Worm (Caenorhabditis elegans) whole organism, L1 larva: Measurements from ENCODE around the gene ceh-18.
A peak's percentile ranks its signal among the peaks of the same experiment; 100 is the strongest.

Experiments used
- C34B4.2 ChIP-seq: sonication (generic microtip); optimal IDR thresholded peaks from 2 replicates; lab custom pipeline; 2017; ENCODE audit warnings: mild to moderate bottlenecking, missing genetic modification characterization, missing compliant biosample characterization
- F16B12.6 ChIP-seq: fragments of 150-350 bp; optimal IDR thresholded peaks from 2 replicates; lab custom pipeline; 2014; ENCODE audit warnings: missing biosample characterization, missing genetic modification characterization
- Y116A8C.19 ChIP-seq: sonication (generic microtip); optimal IDR thresholded peaks from 2 replicates; lab custom pipeline; 2016; ENCODE audit warnings: missing compliant biosample characterization, missing genetic modification characterization, borderline replicate concordance
- aly-2 ChIP-seq: fragments of 150-350 bp; optimal IDR thresholded peaks from 2 replicates; lab custom pipeline; 2014; ENCODE audit warnings: missing biosample characterization, missing genetic modification characterization
- ama-1 ChIP-seq: fragments of 150-350 bp; optimal IDR thresholded peaks from 2 replicates; lab custom pipeline; 2014
- blmp-1 ChIP-seq: fragments of 150-350 bp; optimal IDR thresholded peaks from 2 replicates; lab custom pipeline; 2014; ENCODE audit warnings: missing biosample characterization, missing genetic modification characterization
- ceh-88 ChIP-seq: fragments of 200-800 bp; sonication (Bioruptor generic); IDR thresholded peaks from 2 replicates; pipeline ENCODE4 v1.3.6; 2022; ENCODE audit warnings: missing genetic modification characterization, missing compliant biosample characterization
- efl-1 ChIP-seq, 4 experiments: fragments of 150-350 bp; optimal IDR thresholded peaks in 3 of 4; peaks in 1 of 4; 1 replicate in 1 of 4; 2 replicates in 3 of 4; lab custom pipeline; 2014; ENCODE audit warnings: missing biosample characterization in 2 of 4, missing genetic modification characterization in 2 of 4, missing genetic modification reagents in 2 of 4
- hlh-17 ChIP-seq: fragments of 200-800 bp; sonication (Bioruptor generic); optimal IDR thresholded peaks from 2 replicates; lab custom pipeline; 2018; ENCODE audit warnings: missing genetic modification characterization, mild to moderate bottlenecking, missing compliant biosample characterization, moderate library complexity, borderline replicate concordance
- hlh-4 ChIP-seq: sonication (generic microtip); optimal IDR thresholded peaks from 2 replicates; lab custom pipeline; 2016; ENCODE audit warnings: mild to moderate bottlenecking, missing genetic modification characterization, missing compliant biosample characterization
- hpl-2 ChIP-seq: fragments of 150-350 bp; optimal IDR thresholded peaks from 2 replicates; lab custom pipeline; 2014; ENCODE audit warnings: missing biosample characterization, missing genetic modification reagents, missing genetic modification characterization
- irx-1 ChIP-seq: sonication (generic microtip); optimal IDR thresholded peaks from 2 replicates; lab custom pipeline; 2016; ENCODE audit warnings: missing genetic modification characterization, missing compliant biosample characterization
- isw-1 ChIP-seq: fragments of 200-800 bp; sonication (Bioruptor generic); IDR thresholded peaks from 2 replicates; pipeline ENCODE4 v1.3.6; 2022; ENCODE audit warnings: missing genetic modification characterization, missing compliant biosample characterization
- lin-13 ChIP-seq: fragments of 150-350 bp; optimal IDR thresholded peaks from 2 replicates; lab custom pipeline; 2014; ENCODE audit warnings: missing biosample characterization, missing genetic modification reagents, missing genetic modification characterization
- lin-14 ChIP-seq: fragments of 200-800 bp; sonication (Bioruptor generic); optimal IDR thresholded peaks from 2 replicates; lab custom pipeline; 2018; ENCODE audit warnings: mild to moderate bottlenecking, missing genetic modification characterization, moderate library complexity, missing compliant biosample characterization
- lin-15B ChIP-seq: fragments of 150-350 bp; sonication (generic microtip); optimal IDR thresholded peaks from 3 replicates; lab custom pipeline; 2014; ENCODE audit warnings: missing biosample characterization, missing genetic modification characterization
- lin-35 ChIP-seq, 2 experiments: fragments of 150-350 bp; optimal IDR thresholded peaks; 2 replicates each; lab custom pipeline; 2014; ENCODE audit warnings: missing biosample characterization in 2 of 2, missing genetic modification characterization in 2 of 2, missing genetic modification reagents in 2 of 2
- lir-3 ChIP-seq: sonication (generic microtip); optimal IDR thresholded peaks from 2 replicates; lab custom pipeline; 2016; ENCODE audit warnings: mild to moderate bottlenecking, missing genetic modification characterization, moderate library complexity, missing compliant biosample characterization; ENCODE audit not compliant: poor library complexity
- lsy-2 ChIP-seq, 2 experiments: fragments of 150-350 bp; optimal IDR thresholded peaks; 2 replicates each; lab custom pipeline; 2014; ENCODE audit warnings: missing biosample characterization in 2 of 2, missing genetic modification characterization in 2 of 2
- mdl-1 ChIP-seq, 2 experiments: fragments of 150-350 bp; optimal IDR thresholded peaks; 2 replicates each; lab custom pipeline; 2014 to 2017; ENCODE audit warnings: missing biosample characterization in 2 of 2, missing genetic modification characterization in 2 of 2, inconsistent platforms in 1 of 2
- mep-1 ChIP-seq: fragments of 150-350 bp; optimal IDR thresholded peaks from 2 replicates; lab custom pipeline; 2014; ENCODE audit warnings: missing biosample characterization, missing genetic modification characterization
- nhr-19 ChIP-seq: fragments of 200-800 bp; sonication (Bioruptor generic); conservative IDR thresholded peaks from 2 replicates; pipeline ENCODE4 v1.3.6; 2022; ENCODE audit warnings: missing genetic modification characterization, missing compliant biosample characterization
- nhr-237 ChIP-seq: fragments of 150-350 bp; optimal IDR thresholded peaks from 2 replicates; lab custom pipeline; 2014; ENCODE audit warnings: missing biosample characterization, missing genetic modification characterization
- nhr-71 ChIP-seq: sonication (generic microtip); optimal IDR thresholded peaks from 2 replicates; lab custom pipeline; 2016; ENCODE audit warnings: mild to moderate bottlenecking, missing genetic modification characterization, moderate library complexity, missing compliant biosample characterization
- nhr-84 ChIP-seq: sonication (generic microtip); optimal IDR thresholded peaks from 2 replicates; lab custom pipeline; 2017; ENCODE audit warnings: missing biosample characterization, missing genetic modification characterization
- nhr-85 ChIP-seq: sonication (generic microtip); peaks from one replicate; lab custom pipeline; 2016; ENCODE audit warnings: missing genetic modification characterization, inconsistent platforms, missing compliant biosample characterization
- rnt-1 ChIP-seq: sonication (generic microtip); optimal IDR thresholded peaks from 2 replicates; lab custom pipeline; 2016; ENCODE audit warnings: mild to moderate bottlenecking, missing genetic modification characterization, moderate library complexity, missing compliant biosample characterization
- snpc-4 ChIP-seq: fragments of 150-350 bp; optimal IDR thresholded peaks from 2 replicates; lab custom pipeline; 2014; ENCODE audit warnings: missing biosample characterization, missing genetic modification characterization
- snu-23 ChIP-seq: sonication (generic microtip); optimal IDR thresholded peaks from 2 replicates; lab custom pipeline; 2016; ENCODE audit warnings: missing genetic modification characterization, missing compliant biosample characterization
- sox-4 ChIP-seq: sonication (generic microtip); optimal IDR thresholded peaks from 2 replicates; lab custom pipeline; 2016; ENCODE audit warnings: missing genetic modification characterization, missing compliant biosample characterization
- sptf-1 ChIP-seq: fragments of 150-350 bp; optimal IDR thresholded peaks from 2 replicates; lab custom pipeline; 2014; ENCODE audit warnings: missing biosample characterization, missing genetic modification characterization
- tbx-2 ChIP-seq: sonication (generic microtip); optimal IDR thresholded peaks from 2 replicates; lab custom pipeline; 2016; ENCODE audit warnings: missing genetic modification characterization, missing compliant biosample characterization
- unc-130 ChIP-seq: fragments of 150-350 bp; optimal IDR thresholded peaks from 2 replicates; lab custom pipeline; 2017; ENCODE audit warnings: missing biosample characterization, missing genetic modification characterization, inconsistent platforms
- unc-62 ChIP-seq: fragments of 150-350 bp; optimal IDR thresholded peaks from 2 replicates; lab custom pipeline; 2014; ENCODE audit warnings: missing biosample characterization, missing genetic modification reagents, missing genetic modification characterization
- unc-86 ChIP-seq: sonication (generic microtip); optimal IDR thresholded peaks from 2 replicates; lab custom pipeline; 2016; ENCODE audit warnings: missing genetic modification characterization, missing compliant biosample characterization
- vab-15 ChIP-seq: sonication (generic microtip); optimal IDR thresholded peaks from 2 replicates; lab custom pipeline; 2017; ENCODE audit warnings: missing genotype, mild to moderate bottlenecking, missing genetic modification characterization, missing compliant biosample characterization
- xbp-1 ChIP-seq: sonication (generic microtip); optimal IDR thresholded peaks from 2 replicates; lab custom pipeline; 2016; ENCODE audit warnings: missing genetic modification characterization, missing compliant biosample characterization
- zip-4 ChIP-seq: fragments of 200-800 bp; sonication (Bioruptor generic); optimal IDR thresholded peaks from 2 replicates; lab custom pipeline; 2018; ENCODE audit warnings: mild to moderate bottlenecking, missing genetic modification characterization, moderate library complexity, missing compliant biosample characterization

Gene ceh-18

ce11 chrX:3867760-3868159 is 10.2 kb upstream of the ceh-18 start:
- TF ChIP-seq lin-14 (GFP tag; lab: Kevin White, UChicago) (peak; percentile 66), blmp-1 (tag; lab: Kevin White, UChicago) (peak; percentile 49), nhr-85 (tag; lab: Kevin White, UChicago) (peak; percentile 82), lsy-2 (tag; optimal IDR thresholded peaks at IDR 0.05; lab: Kevin White, UChicago) (peak in 1 of 2 experiments; percentile 4), lin-15B (tag; lab: Kevin White, UChicago) (no peak), rnt-1 (tag; lab: Kevin White, UChicago) (peak; percentile 6), snpc-4 (no peak), F16B12.6 (tag; lab: Kevin White, UChicago) (no peak), mep-1 (tag; lab: Kevin White, UChicago) (peak; percentile 36)

ce11 chrX:3866197-3866596 is 8.6 kb upstream of the ceh-18 start:
- TF ChIP-seq sox-4 (tag; lab: Kevin White, UChicago) (no peak), nhr-85 (tag; lab: Kevin White, UChicago) (peak; percentile 65), snpc-4 (no peak), lsy-2 (tag; optimal IDR thresholded peaks at IDR 0.05; lab: Kevin White, UChicago) (no peak), ceh-88 (GFP tag; lab: Robert Waterston, UW) (no peak), lin-13 (GFP tag; lab: Kevin White, UChicago) (no peak)

ce11 chrX:3861294-3861693 is 3.7 kb upstream of the ceh-18 start:
- 0 out of 2 replicates have a peak, but pooled peaks have one; percentile 12 for TF ChIP-seq nhr-19 (GFP tag; lab: Robert Waterston, UW)
- TF ChIP-seq ceh-88 (GFP tag; lab: Robert Waterston, UW) = no peak
- TF ChIP-seq efl-1 (optimal IDR thresholded peaks at IDR 0.05; lab: Kevin White, UChicago) = no peak
- no peak for TF ChIP-seq efl-1 (GFP tag; optimal IDR thresholded peaks at IDR 0.05 in 1 of 2; lab: Kevin White, UChicago)
- TF ChIP-seq lin-14 (GFP tag; lab: Kevin White, UChicago) = peak; percentile 35
- peak; percentile 44 for TF ChIP-seq nhr-71 (tag; lab: Kevin White, UChicago)
- no peak for TF ChIP-seq unc-130 (tag; lab: Kevin White, UChicago)
- TF ChIP-seq rnt-1 (tag; lab: Kevin White, UChicago) = peak; percentile 69

ce11 chrX:3859449-3859848 is 1.9 kb upstream of the ceh-18 start:
- TF ChIP-seq ama-1 (lab: Kevin White, UChicago) = no peak
- TF ChIP-seq aly-2 (tag; lab: Kevin White, UChicago) = no peak
- TF ChIP-seq unc-130 (tag; lab: Kevin White, UChicago) = no peak
- TF ChIP-seq irx-1 = no peak
- TF ChIP-seq Y116A8C.19 = no peak
- TF ChIP-seq sptf-1 (tag; lab: Kevin White, UChicago) = no peak
- no peak for TF ChIP-seq xbp-1 (tag; lab: Kevin White, UChicago)
- no peak for TF ChIP-seq lin-14 (GFP tag; lab: Kevin White, UChicago)
- no peak for TF ChIP-seq zip-4 (GFP tag; lab: Kevin White, UChicago)
- no peak for TF ChIP-seq rnt-1 (tag; lab: Kevin White, UChicago)
- no peak for TF ChIP-seq unc-62
- no peak for TF ChIP-seq snu-23 (GFP tag; lab: Kevin White, UChicago)
- TF ChIP-seq nhr-19 (GFP tag; lab: Robert Waterston, UW) = no peak

- TF ChIP-seq hpl-2 (GFP tag; lab: Kevin White, UChicago) (no peak), F16B12.6 (tag; lab: Kevin White, UChicago) (no peak), nhr-237 (no peak), C34B4.2 (no peak), vab-15 (tag; lab: Kevin White, UChicago) (no peak), lin-35 (GFP tag; optimal IDR thresholded peaks at IDR 0.05; lab: Kevin White, UChicago) (no peak), sptf-1 (tag; lab: Kevin White, UChicago) (no peak), mdl-1 (tag; optimal IDR thresholded peaks at IDR 0.05; lab: Kevin White, UChicago) (no peak), isw-1 (no peak), unc-86 (tag; lab: Kevin White, UChicago) (no peak), nhr-84 (tag; lab: Kevin White, UChicago) (no peak), snpc-4 (no peak), hlh-4 (tag; lab: Kevin White, UChicago) (no peak), tbx-2 (tag; lab: Kevin White, UChicago) (no peak), zip-4 (GFP tag; lab: Kevin White, UChicago) (no peak), lir-3 (tag; lab: Kevin White, UChicago) (no peak), hlh-17 (no peak)
Measured at ce11 chrX:3858355-3858754, 758 bp upstream of the ceh-18 start.
